Fruit fly (Drosophila melanogaster): Measurements from ENCODE around the gene CG11679.

DNA sequence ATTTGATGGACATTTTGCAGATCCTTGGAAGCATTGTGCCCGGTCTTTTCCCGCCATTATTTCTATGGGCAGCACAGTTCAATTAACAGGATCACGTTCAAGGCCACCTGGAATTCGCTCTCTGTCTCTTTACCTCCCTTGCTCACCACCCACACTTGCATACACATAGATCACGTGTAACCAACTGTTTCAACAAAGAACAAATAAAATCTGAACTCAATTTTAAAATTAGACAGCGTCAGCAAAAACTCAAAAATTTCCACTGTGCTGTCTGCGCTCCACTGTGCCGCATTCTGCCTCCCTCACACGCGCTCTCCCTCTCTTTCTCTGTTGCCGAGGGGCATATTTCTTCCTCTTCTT, 29.1 kb downstream of the CG11679 start:
- no peak for TF ChIP-seq CG31627 (GFP tag; optimal IDR thresholded peaks at IDR 0.05)
- no peak for TF ChIP-seq Sox102F (GFP tag; optimal IDR thresholded peaks at IDR 0.05)
- TF ChIP-seq CG34406 (GFP tag; optimal IDR thresholded peaks at IDR 0.05), result no peak

Measured in whole organism, prepupa.